Fruit fly (Drosophila melanogaster) whole organism, embryonic: ENCODE results near the gene Lsp1alpha.

Source experiments
- CG10366 ChIP-seq: fragments of 200-800 bp; sonication (Bioruptor generic); IDR thresholded peaks from 2 replicates; pipeline ENCODE4 v1.3.6; 2022; ENCODE audit warnings: missing biosample characterization, missing genetic modification characterization
- CG10462 ChIP-seq: fragments of 200-800 bp; sonication (Bioruptor generic); optimal IDR thresholded peaks from 2 replicates; lab custom pipeline; 2016; ENCODE audit warnings: missing biosample characterization, missing genetic modification characterization
- CG10543 ChIP-seq: fragments of 200-800 bp; sonication (Bioruptor generic); optimal IDR thresholded peaks from 3 replicates; lab custom pipeline; 2017; ENCODE audit warnings: missing biosample characterization, mild to moderate bottlenecking, missing genetic modification characterization, moderate library complexity
- CG10654 ChIP-seq: fragments of 200-800 bp; sonication (Bioruptor generic); optimal IDR thresholded peaks from 2 replicates; lab custom pipeline; 2016; ENCODE audit warnings: missing biosample characterization, missing genetic modification characterization
- CG13624 ChIP-seq: fragments of 200-800 bp; sonication (Bioruptor generic); optimal IDR thresholded peaks from 2 replicates; lab custom pipeline; 2016; ENCODE audit warnings: missing biosample characterization, missing genetic modification characterization
- CG14014 ChIP-seq: fragments of 200-800 bp; sonication (Bioruptor generic); IDR thresholded peaks from 2 replicates; pipeline ENCODE4 v1.3.6; 2022; ENCODE audit warnings: missing biosample characterization, missing genetic modification characterization
- CG14441 ChIP-seq: fragments of 200-800 bp; sonication (Bioruptor generic); IDR thresholded peaks from 2 replicates; pipeline ENCODE4 v1.3.6; 2022; ENCODE audit warnings: missing biosample characterization, missing genetic modification characterization
- CG14667 ChIP-seq: fragments of 200-800 bp; sonication (Bioruptor generic); IDR thresholded peaks from 2 replicates; pipeline ENCODE4 v1.3.6; 2022; ENCODE audit warnings: missing biosample characterization, missing genetic modification characterization
- CG17385 ChIP-seq: fragments of 200-800 bp; sonication (Bioruptor generic); optimal IDR thresholded peaks from 3 replicates; lab custom pipeline; 2018; ENCODE audit warnings: missing biosample characterization, mild to moderate bottlenecking, missing genetic modification characterization
- CG17912 ChIP-seq: fragments of 200-800 bp; sonication (Bioruptor generic); optimal IDR thresholded peaks from 2 replicates; lab custom pipeline; 2018; ENCODE audit warnings: missing biosample characterization, mild to moderate bottlenecking, missing genetic modification characterization
- CG3281 ChIP-seq: fragments of 200-800 bp; sonication (Bioruptor generic); optimal IDR thresholded peaks from 3 replicates; lab custom pipeline; 2017; ENCODE audit warnings: missing biosample characterization, mild to moderate bottlenecking, missing genetic modification characterization
- CG5245 ChIP-seq: fragments of 200-800 bp; sonication (Bioruptor generic); optimal IDR thresholded peaks from 3 replicates; lab custom pipeline; 2016; ENCODE audit warnings: missing biosample characterization, missing genetic modification characterization
- CG5953 ChIP-seq: fragments of 200-800 bp; sonication (Bioruptor generic); IDR thresholded peaks from 2 replicates; pipeline ENCODE4 v1.3.6; 2022; ENCODE audit warnings: missing biosample characterization, missing genetic modification characterization
- CG7357 ChIP-seq: fragments of 200-800 bp; sonication (Bioruptor generic); IDR thresholded peaks from 3 replicates; pipeline ENCODE4 v1.3.6; 2022; ENCODE audit warnings: missing biosample characterization, missing genetic modification characterization
- CG7963 ChIP-seq: fragments of 200-800 bp; sonication (Bioruptor generic); IDR thresholded peaks from 3 replicates; pipeline ENCODE4 v1.3.6; 2022; ENCODE audit warnings: missing biosample characterization, missing genetic modification characterization; ENCODE audit not compliant: partially characterized antibody
- CG8765 ChIP-seq: fragments of 200-800 bp; sonication (Bioruptor generic); IDR thresholded peaks from 2 replicates; pipeline ENCODE4 v1.3.6; 2022; ENCODE audit warnings: missing biosample characterization, missing genetic modification characterization
- CkIIα-i1 ChIP-seq: fragments of 200-800 bp; sonication (Bioruptor generic); IDR thresholded peaks from 2 replicates; pipeline ENCODE4 v1.3.6; 2022; ENCODE audit warnings: missing biosample characterization, missing genetic modification characterization
- D19B ChIP-seq: fragments of 200-800 bp; sonication (Bioruptor generic); optimal IDR thresholded peaks from 2 replicates; lab custom pipeline; 2017; ENCODE audit warnings: missing biosample characterization, mild to moderate bottlenecking, missing genetic modification characterization
- Dref ChIP-seq: fragments of 200-800 bp; sonication (Bioruptor generic); IDR thresholded peaks from 2 replicates; pipeline ENCODE4 v1.3.6; 2022; ENCODE audit warnings: missing biosample characterization, missing genetic modification characterization
- HLH4C ChIP-seq: fragments of 200-800 bp; sonication (Bioruptor generic); IDR thresholded peaks from 3 replicates; pipeline ENCODE4 v1.3.6; 2022; ENCODE audit warnings: missing biosample characterization, missing genetic modification characterization; ENCODE audit not compliant: partially characterized antibody
- Hsf ChIP-seq: fragments of 200-800 bp; sonication (Bioruptor generic); optimal IDR thresholded peaks from 3 replicates; lab custom pipeline; 2016; ENCODE audit warnings: missing biosample characterization, missing genetic modification characterization
- Lhr ChIP-seq: fragments of 200-800 bp; sonication (Bioruptor generic); optimal IDR thresholded peaks from 3 replicates; lab custom pipeline; 2017; ENCODE audit warnings: mild to moderate bottlenecking, missing biosample characterization, missing genetic modification reagents, missing genetic modification characterization
- Lpt ChIP-seq: fragments of >200 bp; optimal IDR thresholded peaks from 2 replicates; lab custom pipeline; 2018; ENCODE audit warnings: missing biosample characterization, missing genetic modification characterization
- MTF-1 ChIP-seq: fragments of 200-800 bp; sonication (Bioruptor generic); optimal IDR thresholded peaks from 2 replicates; lab custom pipeline; 2018; ENCODE audit warnings: missing biosample characterization, mild to moderate bottlenecking, missing genetic modification characterization, borderline replicate concordance
- Med ChIP-seq: fragments of 200-800 bp; sonication (Bioruptor generic); peaks from one replicate; lab custom pipeline; 2016; ENCODE audit warnings: missing biosample characterization, missing genetic modification characterization, mild to moderate bottlenecking, inconsistent platforms, moderate library complexity
- Mes4 ChIP-seq: fragments of 200-800 bp; sonication (Bioruptor generic); optimal IDR thresholded peaks from 2 replicates; lab custom pipeline; 2016; ENCODE audit warnings: missing biosample characterization, missing genetic modification characterization
- Mrtf ChIP-seq: fragments of 200-800 bp; sonication (Bioruptor generic); IDR thresholded peaks from 3 replicates; pipeline ENCODE4 v1.3.6; 2022; ENCODE audit warnings: missing biosample characterization, missing genetic modification characterization
- ato ChIP-seq: fragments of 200-800 bp; sonication (Bioruptor generic); IDR thresholded peaks from 2 replicates; pipeline ENCODE4 v1.3.6; 2022; ENCODE audit warnings: missing biosample characterization, missing genetic modification characterization; ENCODE audit not compliant: partially characterized antibody
- bab2 ChIP-seq: fragments of 200-800 bp; sonication (Bioruptor generic); optimal IDR thresholded peaks from 2 replicates; lab custom pipeline; 2016; ENCODE audit warnings: missing biosample characterization, missing genetic modification characterization
- br ChIP-seq: fragments of >200 bp; optimal IDR thresholded peaks from 2 replicates; lab custom pipeline; 2017
- caup ChIP-seq: fragments of 200-800 bp; sonication (Bioruptor generic); optimal IDR thresholded peaks from 3 replicates; lab custom pipeline; 2017; ENCODE audit warnings: missing biosample characterization, mild to moderate bottlenecking, missing genetic modification characterization, moderate library complexity; ENCODE audit not compliant: severe bottlenecking
- chinmo ChIP-seq: fragments of 200-800 bp; sonication (Bioruptor generic); IDR thresholded peaks from 4 replicates; pipeline ENCODE4 v1.3.6; 2022; ENCODE audit warnings: missing biosample characterization, missing genetic modification characterization; ENCODE audit not compliant: partially characterized antibody
- chn ChIP-seq: fragments of 200-800 bp; sonication (Bioruptor generic); optimal IDR thresholded peaks from 2 replicates; lab custom pipeline; 2016; ENCODE audit warnings: missing biosample characterization, missing genetic modification characterization
- crol ChIP-seq: fragments of 200-800 bp; sonication (Bioruptor generic); IDR thresholded peaks from 2 replicates; pipeline ENCODE4 v1.3.6; 2022; ENCODE audit warnings: missing biosample characterization, missing genetic modification characterization
- crp ChIP-seq, 2 experiments: fragments of 200-800 bp; sonication (Bioruptor generic); optimal IDR thresholded peaks; 2 replicates in 1 of 2; 3 replicates in 1 of 2; lab custom pipeline; 2017; ENCODE audit warnings: missing biosample characterization in 2 of 2, missing genetic modification characterization in 2 of 2, mild to moderate bottlenecking in 1 of 2, moderate library complexity in 1 of 2
- da ChIP-seq: fragments of 200-800 bp; sonication (Bioruptor generic); optimal IDR thresholded peaks from 2 replicates; lab custom pipeline; 2016; ENCODE audit warnings: missing biosample characterization, missing genetic modification characterization
- en ChIP-seq: fragments of 200-800 bp; sonication (Bioruptor generic); optimal IDR thresholded peaks from 2 replicates; lab custom pipeline; 2016; ENCODE audit warnings: missing biosample characterization, missing genetic modification characterization
- fd102C ChIP-seq: fragments of 200-800 bp; sonication (Bioruptor generic); optimal IDR thresholded peaks from 2 replicates; lab custom pipeline; 2018; ENCODE audit warnings: missing biosample characterization, mild to moderate bottlenecking, missing genetic modification characterization, moderate library complexity
- h ChIP-seq: fragments of >200 bp; optimal IDR thresholded peaks from 2 replicates; lab custom pipeline; 2017
- jing ChIP-seq: fragments of 200-800 bp; sonication (Bioruptor generic); optimal IDR thresholded peaks from 2 replicates; lab custom pipeline; 2018; ENCODE audit warnings: missing biosample characterization, mild to moderate bottlenecking, missing genetic modification characterization
- kay ChIP-seq: fragments of 200-800 bp; sonication (Bioruptor generic); optimal IDR thresholded peaks from 2 replicates; lab custom pipeline; 2016; ENCODE audit warnings: missing biosample characterization, missing genetic modification characterization
- lbe ChIP-seq: fragments of 200-800 bp; sonication (Bioruptor generic); optimal IDR thresholded peaks from 2 replicates; lab custom pipeline; 2016; ENCODE audit warnings: missing biosample characterization, mild to moderate bottlenecking, missing genetic modification characterization
- maf-S ChIP-seq: fragments of 200-800 bp; sonication (Bioruptor generic); optimal IDR thresholded peaks from 2 replicates; lab custom pipeline; 2016; ENCODE audit warnings: missing biosample characterization, missing genetic modification characterization
- otp ChIP-seq: fragments of 200-800 bp; sonication (Bioruptor generic); IDR thresholded peaks from 3 replicates; pipeline ENCODE4, ENCODE4 v1.3.6; 2022; ENCODE audit warnings: missing biosample characterization, missing genetic modification characterization
- pfk ChIP-seq: fragments of 200-800 bp; sonication (Bioruptor generic); optimal IDR thresholded peaks from 2 replicates; lab custom pipeline; 2018; ENCODE audit warnings: missing biosample characterization, mild to moderate bottlenecking, missing genetic modification characterization, moderate library complexity
- pros ChIP-seq: fragments of 200-800 bp; sonication (Bioruptor generic); optimal IDR thresholded peaks from 3 replicates; lab custom pipeline; 2019; ENCODE audit warnings: missing biosample characterization, mild to moderate bottlenecking, missing genetic modification characterization, moderate library complexity
- row ChIP-seq: fragments of 200-800 bp; sonication (Bioruptor generic); IDR thresholded peaks from 3 replicates; pipeline ENCODE4 v1.3.6; 2022; ENCODE audit warnings: missing biosample characterization, missing genetic modification characterization
- sob ChIP-seq: fragments of 200-800 bp; sonication (Bioruptor generic); IDR thresholded peaks from 2 replicates; pipeline ENCODE4 v1.3.6; 2022; ENCODE audit warnings: missing biosample characterization, missing genetic modification characterization
- yki ChIP-seq: fragments of >200 bp; optimal IDR thresholded peaks from 3 replicates; lab custom pipeline; 2018
- zen ChIP-seq: fragments of 200-800 bp; sonication (Bioruptor generic); optimal IDR thresholded peaks from 3 replicates; lab custom pipeline; 2018; ENCODE audit warnings: missing biosample characterization, mild to moderate bottlenecking, missing genetic modification characterization, moderate library complexity
- zen2 ChIP-seq: fragments of 200-800 bp; sonication (Bioruptor generic); IDR thresholded peaks from 3 replicates; pipeline ENCODE4 v1.3.6; 2022; ENCODE audit warnings: missing biosample characterization, missing genetic modification characterization; ENCODE audit not compliant: partially characterized antibody

Lsp1alpha gene

dm6 chrX:12473953-12474468 is 16.1 kb upstream of the Lsp1alpha start (continued):
- TF ChIP-seq CG10366 (GFP tag; lab: Robert Waterston, UW) = peak; percentile 64
- TF ChIP-seq caup (GFP tag; lab: Kevin White, UChicago) = peak; percentile 74
- TF ChIP-seq D19B (GFP tag; lab: Kevin White, UChicago) = peak; percentile 18
- TF ChIP-seq CG10543 = peak; percentile 92
- TF ChIP-seq CG7963 (GFP tag; lab: Robert Waterston, UW) = no peak
- TF ChIP-seq crol (GFP tag; lab: Robert Waterston, UW) = 0 out of 2 replicates have a peak, but pooled peaks have one; percentile 57
- 0 out of 3 replicates have a peak, but pooled peaks have one; percentile 15 for TF ChIP-seq otp
- peak; percentile 76 for TF ChIP-seq CG14441 (GFP tag; lab: Robert Waterston, UW)
- no peak for TF ChIP-seq yki (lab: Kevin White, UChicago)
- peak; percentile 81 for TF ChIP-seq Med (GFP tag; lab: Kevin White, UChicago)
- peak; percentile 93 for TF ChIP-seq row (GFP tag; lab: Robert Waterston, UW)
- TF ChIP-seq CG10462 (GFP tag; lab: Kevin White, UChicago) = no peak
- TF ChIP-seq HLH4C = no peak
- TF ChIP-seq pfk (GFP tag; lab: Kevin White, UChicago) = no peak
- no peak for TF ChIP-seq CkIIα-i1 (GFP tag; lab: Robert Waterston, UW)
- TF ChIP-seq da (GFP tag; lab: Kevin White, UChicago) = no peak
- TF ChIP-seq CG10654 = peak; percentile 38
- peak; percentile 22; the same call in 1 of the 2 replicates for TF ChIP-seq CG14667 (GFP tag; lab: Robert Waterston, UW)
- TF ChIP-seq Mes4 = no peak
- TF ChIP-seq Lhr (GFP tag; lab: Kevin White, UChicago) = no peak
- no peak for TF ChIP-seq fd102C (GFP tag; lab: Kevin White, UChicago)
- 0 out of 3 replicates have a peak, but pooled peaks have one; percentile 52 for TF ChIP-seq Mrtf
- no peak for TF ChIP-seq Dref (GFP tag; lab: Robert Waterston, UW)
- TF ChIP-seq MTF-1 = no peak
- no peak for TF ChIP-seq crp (GFP tag; optimal IDR thresholded peaks at IDR 0.05; lab: Kevin White, UChicago)
- no peak for TF ChIP-seq en (GFP tag; lab: Kevin White, UChicago)
- TF ChIP-seq ato (GFP tag; lab: Robert Waterston, UW) = no peak
- TF ChIP-seq CG17385 = peak; percentile 68
- peak; percentile 81 for TF ChIP-seq CG3281 (GFP tag; lab: Kevin White, UChicago)
- TF ChIP-seq chinmo (GFP tag; lab: Robert Waterston, UW) = peak; percentile 88; the same call in 1 of the 4 replicates
- no peak for TF ChIP-seq bab2
- TF ChIP-seq chn (GFP tag; lab: Kevin White, UChicago) = peak; percentile 7
- peak; percentile 19 for TF ChIP-seq jing
- TF ChIP-seq Lpt (GFP tag; lab: Kevin White, UChicago) = no peak
- peak; percentile 38 for TF ChIP-seq kay (GFP tag; lab: Kevin White, UChicago)
- TF ChIP-seq zen = peak; percentile 47
- no peak for TF ChIP-seq CG17912 (GFP tag; lab: Kevin White, UChicago)
- no peak for TF ChIP-seq pros (GFP tag; lab: Kevin White, UChicago)
- TF ChIP-seq br (lab: Kevin White, UChicago) = no peak
- TF ChIP-seq zen2 (GFP tag; lab: Robert Waterston, UW) = no peak
- no peak for TF ChIP-seq Hsf
- TF ChIP-seq maf-S (GFP tag; lab: Kevin White, UChicago) = no peak
- peak; percentile 68 for TF ChIP-seq CG7357 (GFP tag; lab: Robert Waterston, UW)
- peak; percentile 71 for TF ChIP-seq sob (GFP tag; lab: Robert Waterston, UW)
- TF ChIP-seq CG13624 (GFP tag; lab: Kevin White, UChicago) = peak; percentile 27
- TF ChIP-seq lbe (GFP tag; lab: Kevin White, UChicago) = peak; percentile 19
- TF ChIP-seq CG8765 = no peak
- peak; percentile 24; the same call in 1 of the 2 replicates for TF ChIP-seq CG5953
- TF ChIP-seq CG5245 (GFP tag; lab: Kevin White, UChicago) = peak; percentile 9
- TF ChIP-seq h = no peak
- peak; percentile 76 for TF ChIP-seq CG14014 (GFP tag; lab: Robert Waterston, UW)
